Worm (Caenorhabditis elegans) whole organism, L1 larva: ENCODE data around the gene srg-13.

Experiments used
- F16B12.6 ChIP-seq: fragments of 150-350 bp; optimal IDR thresholded peaks from 2 replicates; lab custom pipeline; 2014; ENCODE audit warnings: missing biosample characterization, missing genetic modification characterization
- Y116A8C.19 ChIP-seq: sonication (generic microtip); optimal IDR thresholded peaks from 2 replicates; lab custom pipeline; 2016; ENCODE audit warnings: missing compliant biosample characterization, missing genetic modification characterization, borderline replicate concordance
- blmp-1 ChIP-seq: fragments of 150-350 bp; optimal IDR thresholded peaks from 2 replicates; lab custom pipeline; 2014; ENCODE audit warnings: missing biosample characterization, missing genetic modification characterization
- efl-1 ChIP-seq, 4 experiments: fragments of 150-350 bp; optimal IDR thresholded peaks in 3 of 4; peaks in 1 of 4; 1 replicate in 1 of 4; 2 replicates in 3 of 4; lab custom pipeline; 2014; ENCODE audit warnings: missing biosample characterization in 2 of 4, missing genetic modification characterization in 2 of 4, missing genetic modification reagents in 2 of 4
- elt-3 ChIP-seq, 6 experiments: fragments of 150-350 bp in 1 of 6; sonication (generic microtip); optimal IDR thresholded peaks; 2 replicates each; lab custom pipeline; 2017 to 2018; ENCODE audit warnings: missing biosample characterization in 6 of 6, missing genetic modification characterization in 6 of 6, inconsistent platforms in 1 of 6
- ets-5 ChIP-seq: fragments of 200-800 bp; sonication (Bioruptor generic); IDR thresholded peaks from 2 replicates; pipeline ENCODE4 v1.3.6; 2022; ENCODE audit warnings: missing genetic modification characterization, missing compliant biosample characterization
- fkh-10 ChIP-seq: sonication (generic microtip); optimal IDR thresholded peaks from 2 replicates; lab custom pipeline; 2017; ENCODE audit warnings: missing biosample characterization, missing genetic modification reagents, missing genetic modification characterization
- fkh-8 ChIP-seq: sonication (generic microtip); optimal IDR thresholded peaks from 2 replicates; lab custom pipeline; 2016; ENCODE audit warnings: mild to moderate bottlenecking, missing genetic modification characterization, missing compliant biosample characterization
- fos-1 ChIP-seq: fragments of 150-350 bp; optimal IDR thresholded peaks from 2 replicates; lab custom pipeline; 2014; ENCODE audit warnings: missing biosample characterization, missing genetic modification characterization
- grh-1 ChIP-seq: fragments of 200-800 bp; sonication (Bioruptor generic); IDR thresholded peaks from 2 replicates; pipeline ENCODE4 v1.3.6; 2022; ENCODE audit warnings: missing genetic modification reagents, missing genetic modification characterization, missing compliant biosample characterization
- hlh-17 ChIP-seq: fragments of 200-800 bp; sonication (Bioruptor generic); optimal IDR thresholded peaks from 2 replicates; lab custom pipeline; 2018; ENCODE audit warnings: missing genetic modification characterization, mild to moderate bottlenecking, missing compliant biosample characterization, moderate library complexity, borderline replicate concordance
- hlh-4 ChIP-seq: sonication (generic microtip); optimal IDR thresholded peaks from 2 replicates; lab custom pipeline; 2016; ENCODE audit warnings: mild to moderate bottlenecking, missing genetic modification characterization, missing compliant biosample characterization
- hpl-2 ChIP-seq: fragments of 150-350 bp; optimal IDR thresholded peaks from 2 replicates; lab custom pipeline; 2014; ENCODE audit warnings: missing biosample characterization, missing genetic modification reagents, missing genetic modification characterization
- irx-1 ChIP-seq: sonication (generic microtip); optimal IDR thresholded peaks from 2 replicates; lab custom pipeline; 2016; ENCODE audit warnings: missing genetic modification characterization, missing compliant biosample characterization
- lin-13 ChIP-seq: fragments of 150-350 bp; optimal IDR thresholded peaks from 2 replicates; lab custom pipeline; 2014; ENCODE audit warnings: missing biosample characterization, missing genetic modification reagents, missing genetic modification characterization
- lin-39 ChIP-seq: fragments of 150-350 bp; optimal IDR thresholded peaks from 2 replicates; lab custom pipeline; 2014; ENCODE audit warnings: missing biosample characterization, missing genetic modification reagents, missing genetic modification characterization
- mab-9 ChIP-seq: fragments of 200-800 bp; sonication (Bioruptor generic); IDR thresholded peaks from 2 replicates; pipeline ENCODE4 v1.3.6; 2022; ENCODE audit warnings: missing genetic modification reagents, missing genetic modification characterization, missing compliant biosample characterization
- mdl-1 ChIP-seq, 2 experiments: fragments of 150-350 bp; optimal IDR thresholded peaks; 2 replicates each; lab custom pipeline; 2014 to 2017; ENCODE audit warnings: missing biosample characterization in 2 of 2, missing genetic modification characterization in 2 of 2, inconsistent platforms in 1 of 2
- mep-1 ChIP-seq: fragments of 150-350 bp; optimal IDR thresholded peaks from 2 replicates; lab custom pipeline; 2014; ENCODE audit warnings: missing biosample characterization, missing genetic modification characterization
- nhr-12 ChIP-seq: sonication (generic microtip); optimal IDR thresholded peaks from 2 replicates; lab custom pipeline; 2017; ENCODE audit warnings: missing biosample characterization, missing genetic modification characterization
- nhr-28 ChIP-seq: fragments of 150-350 bp; optimal IDR thresholded peaks from 2 replicates; lab custom pipeline; 2014; ENCODE audit warnings: missing biosample characterization, missing genetic modification characterization
- nhr-77 ChIP-seq: fragments of 150-350 bp; optimal IDR thresholded peaks from 2 replicates; lab custom pipeline; 2014; ENCODE audit warnings: missing biosample characterization, missing genetic modification characterization
- nhr-84 ChIP-seq: sonication (generic microtip); optimal IDR thresholded peaks from 2 replicates; lab custom pipeline; 2017; ENCODE audit warnings: missing biosample characterization, missing genetic modification characterization
- nhr-85 ChIP-seq: sonication (generic microtip); peaks from one replicate; lab custom pipeline; 2016; ENCODE audit warnings: missing genetic modification characterization, inconsistent platforms, missing compliant biosample characterization
- nhr-90 ChIP-seq: sonication (generic microtip); optimal IDR thresholded peaks from 2 replicates; lab custom pipeline; 2016; ENCODE audit warnings: mild to moderate bottlenecking, missing genetic modification characterization, missing compliant biosample characterization; ENCODE audit not compliant: poor library complexity
- pag-3 ChIP-seq: sonication (generic microtip); optimal IDR thresholded peaks from 2 replicates; lab custom pipeline; 2017; ENCODE audit warnings: missing genetic modification characterization, mild to moderate bottlenecking, missing compliant biosample characterization, antibody characterized with exemption, borderline replicate concordance; ENCODE audit not compliant: insufficient read depth
- skn-1 ChIP-seq: fragments of 150-350 bp; optimal IDR thresholded peaks from 2 replicates; lab custom pipeline; 2014; ENCODE audit warnings: missing biosample characterization, missing genetic modification characterization
- snpc-4 ChIP-seq: fragments of 150-350 bp; optimal IDR thresholded peaks from 2 replicates; lab custom pipeline; 2014; ENCODE audit warnings: missing biosample characterization, missing genetic modification characterization
- snu-23 ChIP-seq: sonication (generic microtip); optimal IDR thresholded peaks from 2 replicates; lab custom pipeline; 2016; ENCODE audit warnings: missing genetic modification characterization, missing compliant biosample characterization
- swsn-7 ChIP-seq: sonication (generic microtip); optimal IDR thresholded peaks from 2 replicates; lab custom pipeline; 2016; ENCODE audit warnings: missing genetic modification characterization, missing compliant biosample characterization
- tbx-2 ChIP-seq: sonication (generic microtip); optimal IDR thresholded peaks from 2 replicates; lab custom pipeline; 2016; ENCODE audit warnings: missing genetic modification characterization, missing compliant biosample characterization
- unc-30 ChIP-seq: sonication (generic microtip); optimal IDR thresholded peaks from 2 replicates; lab custom pipeline; 2017; ENCODE audit warnings: missing biosample characterization, missing genetic modification characterization
- unc-62 ChIP-seq: fragments of 150-350 bp; optimal IDR thresholded peaks from 2 replicates; lab custom pipeline; 2014; ENCODE audit warnings: missing biosample characterization, missing genetic modification reagents, missing genetic modification characterization
- unc-98 ChIP-seq: fragments of 200-800 bp; sonication (Bioruptor generic); IDR thresholded peaks from 2 replicates; pipeline ENCODE4 v1.3.6; 2022; ENCODE audit warnings: missing genetic modification characterization, missing compliant biosample characterization
- xbp-1 ChIP-seq: sonication (generic microtip); optimal IDR thresholded peaks from 2 replicates; lab custom pipeline; 2016; ENCODE audit warnings: missing genetic modification characterization, missing compliant biosample characterization
- zag-1 ChIP-seq: fragments of 150-350 bp; optimal IDR thresholded peaks from 2 replicates; lab custom pipeline; 2014; ENCODE audit warnings: missing biosample characterization, missing genetic modification characterization
- zip-4 ChIP-seq: fragments of 200-800 bp; sonication (Bioruptor generic); optimal IDR thresholded peaks from 2 replicates; lab custom pipeline; 2018; ENCODE audit warnings: mild to moderate bottlenecking, missing genetic modification characterization, moderate library complexity, missing compliant biosample characterization
- ztf-4 ChIP-seq: fragments of 150-350 bp; optimal IDR thresholded peaks from 2 replicates; lab custom pipeline; 2014; ENCODE audit warnings: missing biosample characterization, missing genetic modification characterization

The srg-13 gene

ce11 chrIII:4693281-4693680 is 21.2 kb downstream of the srg-13 start, which contains the start of gene nifk-1 (continued):
- TF ChIP-seq zip-4 (no peak), fkh-10 (GFP tag; lab: Kevin White, UChicago) (peak; percentile 10), Y116A8C.19 (tag; lab: Kevin White, UChicago) (no peak), tbx-2 (peak; percentile 37), hlh-17 (GFP tag; lab: Kevin White, UChicago) (no peak), mdl-1 (tag; optimal IDR thresholded peaks at IDR 0.05; lab: Kevin White, UChicago) (peak in 1 of 2 experiments; percentile 31), nhr-90 (tag; lab: Kevin White, UChicago) (peak; percentile 51), fos-1 (tag; lab: Kevin White, UChicago) (peak; percentile 10), snu-23 (GFP tag; lab: Kevin White, UChicago) (peak; percentile 61), mab-9 (GFP tag; lab: Robert Waterston, UW) (no peak), xbp-1 (tag; lab: Kevin White, UChicago) (peak; percentile 48), nhr-28 (tag; lab: Kevin White, UChicago) (no peak), elt-3 (tag; optimal IDR thresholded peaks at IDR 0.05; lab: Kevin White, UChicago) (peak in 2 of 6 experiments; percentile 55 to 81), ets-5 (no peak), pag-3 (tag; lab: Kevin White, UChicago) (no peak), lin-13 (GFP tag; lab: Kevin White, UChicago) (no peak), nhr-77 (tag; lab: Kevin White, UChicago) (peak; percentile 9), irx-1 (no peak), nhr-85 (tag; lab: Kevin White, UChicago) (peak; percentile 83), skn-1 (tag; lab: Kevin White, UChicago) (peak; percentile 28), hpl-2 (no peak)

DNA sequence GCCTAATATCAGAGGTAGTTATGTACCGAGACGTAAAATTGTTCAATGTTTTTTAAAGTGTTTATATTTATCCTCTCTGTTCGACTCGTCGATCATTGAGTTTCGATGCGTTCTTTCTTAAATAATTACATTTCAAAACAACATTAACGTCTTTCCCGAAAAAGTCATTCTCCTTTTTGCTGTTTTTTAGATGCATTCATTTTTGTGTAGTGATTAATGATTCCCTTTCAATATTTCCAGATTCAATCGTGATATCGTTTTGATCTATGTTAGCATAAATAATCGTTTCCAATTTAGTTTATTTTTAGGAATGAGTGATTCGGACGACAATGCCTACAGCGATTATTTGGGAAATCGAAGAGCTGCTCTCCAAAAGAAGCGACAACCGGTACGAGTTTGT is 21.6 kb downstream of the srg-13 start, which contains the start of gene T04A8.8:
T04A8.8 (plus strand) TSS at position 301 of the 400 bp plus-strand sequence.
- TF ChIP-seq grh-1 (GFP tag; lab: Robert Waterston, UW) = no peak
- TF ChIP-seq nhr-12 (tag; lab: Kevin White, UChicago) = no peak
- no peak for TF ChIP-seq unc-98 (GFP tag; lab: Robert Waterston, UW)
- no peak for TF ChIP-seq unc-62 (GFP tag; lab: Kevin White, UChicago)
- no peak for TF ChIP-seq fkh-8 (tag; lab: Kevin White, UChicago)
- no peak for TF ChIP-seq nhr-84 (tag; lab: Kevin White, UChicago)
- no peak for TF ChIP-seq pag-3 (tag; lab: Kevin White, UChicago)
- no peak for TF ChIP-seq zag-1 (tag; lab: Kevin White, UChicago)
- no peak for TF ChIP-seq nhr-28 (tag; lab: Kevin White, UChicago)
- TF ChIP-seq swsn-7 (tag; lab: Kevin White, UChicago) = no peak
- TF ChIP-seq blmp-1 (tag; lab: Kevin White, UChicago) = no peak
- no peak for TF ChIP-seq mep-1 (tag; lab: Kevin White, UChicago)
- TF ChIP-seq, all 84 proteins: peak for 0

ce11 chrIII:4695057-4695456 is 23.0 kb downstream of the srg-13 start, which contains the start of gene T04A8.7:
T04A8.7 (plus strand) TSS chrIII:4695357.
- no peak for TF ChIP-seq snpc-4 (tag; lab: Kevin White, UChicago)
- no peak for TF ChIP-seq F16B12.6 (tag; lab: Kevin White, UChicago)
- TF ChIP-seq mdl-1 (tag; optimal IDR thresholded peaks at IDR 0.05; lab: Kevin White, UChicago) = no peak
- TF ChIP-seq unc-30 (tag; lab: Kevin White, UChicago) = no peak
- no peak for TF ChIP-seq hlh-4 (tag; lab: Kevin White, UChicago)
- TF ChIP-seq lin-39 (tag; lab: Kevin White, UChicago) = no peak

- TF ChIP-seq efl-1 (optimal IDR thresholded peaks at IDR 0.05; lab: Kevin White, UChicago) (no peak), efl-1 (GFP tag; optimal IDR thresholded peaks at IDR 0.05 in 1 of 2; lab: Kevin White, UChicago) (peak in 1 of 2 experiments; percentile 34), ztf-4 (tag; lab: Kevin White, UChicago) (no peak)
Measured at ce11 chrIII:4696903-4697302, 24.9 kb downstream of the srg-13 start.
